Fruit fly (Drosophila melanogaster) whole organism, prepupa: ENCODE measurements around the gene polybromo.

Experiments
- Blimp-1 ChIP-seq: fragments of 200-800 bp; sonication (Bioruptor generic); optimal IDR thresholded peaks from 3 replicates; lab custom pipeline; 2017; ENCODE audit warnings: missing biosample characterization, missing genetic modification characterization, mild to moderate bottlenecking, moderate library complexity, missing genetic modification reagents
- CG10631 ChIP-seq: fragments of 200-800 bp; sonication (Bioruptor generic); optimal IDR thresholded peaks from 2 replicates; lab custom pipeline; 2016; ENCODE audit warnings: missing biosample characterization, missing genetic modification characterization
- CG11294 ChIP-seq: fragments of 200-800 bp; sonication (Bioruptor generic); IDR thresholded peaks from 2 replicates; pipeline ENCODE4 v1.3.6; 2022; ENCODE audit warnings: missing biosample characterization, missing genetic modification characterization
- CG11762 ChIP-seq: fragments of 200-800 bp; sonication (Bioruptor generic); optimal IDR thresholded peaks from 3 replicates; lab custom pipeline; 2016; ENCODE audit warnings: missing biosample characterization, missing genetic modification characterization; ENCODE audit not compliant: insufficient read depth
- CG15336 ChIP-seq: fragments of 200-800 bp; sonication (Bioruptor generic); IDR thresholded peaks from 2 replicates; pipeline ENCODE4 v1.3.6; 2022; ENCODE audit warnings: missing biosample characterization, missing genetic modification characterization
- CG1621 ChIP-seq: fragments of 200-800 bp; sonication (Bioruptor generic); optimal IDR thresholded peaks from 3 replicates; lab custom pipeline; 2018; ENCODE audit warnings: missing biosample characterization, mild to moderate bottlenecking, missing genetic modification characterization
- CG16779 ChIP-seq: fragments of 200-800 bp; sonication (Bioruptor generic); optimal IDR thresholded peaks from 3 replicates; lab custom pipeline; 2017; ENCODE audit warnings: missing biosample characterization, mild to moderate bottlenecking, missing genetic modification characterization
- CG3032 ChIP-seq: fragments of 200-800 bp; optimal IDR thresholded peaks from 2 replicates; lab custom pipeline; 2019; ENCODE audit warnings: missing biosample characterization, mild to moderate bottlenecking, missing genetic modification characterization, moderate library complexity
- CG32006 ChIP-seq: fragments of 200-800 bp; sonication (Bioruptor generic); optimal IDR thresholded peaks from 3 replicates; lab custom pipeline; 2017; ENCODE audit warnings: missing biosample characterization, mild to moderate bottlenecking, missing genetic modification characterization
- CG4318 ChIP-seq: fragments of 200-800 bp; sonication (Bioruptor generic); optimal IDR thresholded peaks from 3 replicates; lab custom pipeline; 2017; ENCODE audit warnings: missing biosample characterization, mild to moderate bottlenecking, missing genetic modification characterization
- CG6276 ChIP-seq: fragments of 200-800 bp; sonication (Bioruptor generic); optimal IDR thresholded peaks from 2 replicates; lab custom pipeline; 2017; ENCODE audit warnings: missing biosample characterization, mild to moderate bottlenecking, missing genetic modification characterization
- CG6792 ChIP-seq: fragments of 200-800 bp; sonication (Bioruptor generic); optimal IDR thresholded peaks from 3 replicates; lab custom pipeline; 2016; ENCODE audit warnings: missing biosample characterization, missing genetic modification characterization
- CG6808 ChIP-seq: fragments of 200-800 bp; sonication (Bioruptor generic); optimal IDR thresholded peaks from 3 replicates; lab custom pipeline; 2017; ENCODE audit warnings: missing biosample characterization, missing genetic modification characterization, mild to moderate bottlenecking, moderate library complexity, missing genetic modification reagents
- CG8119 ChIP-seq: fragments of 200-800 bp; sonication (Bioruptor generic); IDR thresholded peaks from 3 replicates; pipeline ENCODE4 v1.3.6; 2022; ENCODE audit warnings: missing biosample characterization, missing genetic modification characterization
- CG8319 ChIP-seq: fragments of 200-800 bp; sonication (Bioruptor generic); optimal IDR thresholded peaks from 3 replicates; lab custom pipeline; 2016; ENCODE audit warnings: missing biosample characterization, missing genetic modification characterization
- CG8632 ChIP-seq: fragments of 200-800 bp; sonication (Bioruptor generic); optimal IDR thresholded peaks from 3 replicates; lab custom pipeline; 2016; ENCODE audit warnings: missing biosample characterization, missing genetic modification characterization
- CG9139 ChIP-seq: fragments of 200-800 bp; sonication (Bioruptor generic); optimal IDR thresholded peaks from 3 replicates; lab custom pipeline; 2017; ENCODE audit warnings: missing biosample characterization, mild to moderate bottlenecking, missing genetic modification characterization
- Eip75B ChIP-seq: fragments of 200-800 bp; sonication (Bioruptor generic); optimal IDR thresholded peaks from 3 replicates; lab custom pipeline; 2016; ENCODE audit warnings: missing biosample characterization, missing genetic modification characterization
- Eip78C ChIP-seq: fragments of 200-800 bp; sonication (Bioruptor generic); peaks from one replicate; lab custom pipeline; 2016; ENCODE audit warnings: missing biosample characterization, missing genetic modification characterization
- Eip93F ChIP-seq: fragments of 200-800 bp; sonication (Bioruptor generic); optimal IDR thresholded peaks from 2 replicates; lab custom pipeline; 2016; ENCODE audit warnings: missing biosample characterization, mild to moderate bottlenecking, missing genetic modification characterization
- Ets21C ChIP-seq: fragments of 200-800 bp; sonication (Bioruptor generic); optimal IDR thresholded peaks from 3 replicates; lab custom pipeline; 2016; ENCODE audit warnings: missing biosample characterization, missing genetic modification characterization
- Ets96B ChIP-seq: fragments of 200-800 bp; optimal IDR thresholded peaks from 2 replicates; lab custom pipeline; 2019; ENCODE audit warnings: missing biosample characterization, mild to moderate bottlenecking, missing genetic modification characterization, moderate library complexity
- Gug ChIP-seq: fragments of 200-800 bp; sonication (Bioruptor generic); IDR thresholded peaks from 2 replicates; pipeline ENCODE4 v1.3.6; 2022; ENCODE audit warnings: missing biosample characterization, missing genetic modification characterization
- Hr39 ChIP-seq: fragments of 200-800 bp; sonication (Bioruptor generic); optimal IDR thresholded peaks from 2 replicates; lab custom pipeline; 2016; ENCODE audit warnings: missing biosample characterization, missing genetic modification characterization
- Hr4 ChIP-seq: fragments of 200-800 bp; sonication (Bioruptor generic); optimal IDR thresholded peaks from 3 replicates; lab custom pipeline; 2016; ENCODE audit warnings: missing biosample characterization, missing genetic modification characterization
- Lpt ChIP-seq: fragments of 200-800 bp; sonication (Bioruptor generic); optimal IDR thresholded peaks from 3 replicates; lab custom pipeline; 2016; ENCODE audit warnings: missing biosample characterization, missing genetic modification characterization
- OdsH ChIP-seq: fragments of 200-800 bp; sonication (Bioruptor generic); optimal IDR thresholded peaks from 3 replicates; lab custom pipeline; 2016; ENCODE audit warnings: missing biosample characterization, missing genetic modification characterization
- Smox ChIP-seq: fragments of 200-800 bp; sonication (Bioruptor generic); optimal IDR thresholded peaks from 3 replicates; lab custom pipeline; 2016; ENCODE audit warnings: missing biosample characterization, missing genetic modification characterization
- Sox102F ChIP-seq: fragments of 200-800 bp; sonication (Bioruptor generic); optimal IDR thresholded peaks from 2 replicates; lab custom pipeline; 2016; ENCODE audit warnings: missing biosample characterization, mild to moderate bottlenecking, missing genetic modification characterization
- Sox14 ChIP-seq: fragments of 200-800 bp; sonication (Bioruptor generic); optimal IDR thresholded peaks from 3 replicates; lab custom pipeline; 2016; ENCODE audit warnings: missing biosample characterization, missing genetic modification characterization
- achi ChIP-seq: fragments of 200-800 bp; sonication (Bioruptor generic); optimal IDR thresholded peaks from 3 replicates; lab custom pipeline; 2016; ENCODE audit warnings: missing biosample characterization, missing genetic modification characterization
- acj6 ChIP-seq: fragments of 200-800 bp; sonication (Bioruptor generic); optimal IDR thresholded peaks from 3 replicates; lab custom pipeline; 2016; ENCODE audit warnings: missing biosample characterization, missing genetic modification characterization
- cyc ChIP-seq: fragments of 200-800 bp; sonication (Bioruptor generic); optimal IDR thresholded peaks from 3 replicates; lab custom pipeline; 2016; ENCODE audit warnings: missing biosample characterization, missing genetic modification characterization
- dac ChIP-seq: fragments of 200-800 bp; sonication (Bioruptor generic); optimal IDR thresholded peaks from 2 replicates; lab custom pipeline; 2017; ENCODE audit warnings: missing biosample characterization, mild to moderate bottlenecking, missing genetic modification characterization
- dsx ChIP-seq: fragments of 200-800 bp; optimal IDR thresholded peaks from 3 replicates; lab custom pipeline; 2019; ENCODE audit warnings: missing biosample characterization, mild to moderate bottlenecking, missing genetic modification characterization, moderate library complexity; ENCODE audit not compliant: poor library complexity, severe bottlenecking
- eg ChIP-seq: fragments of 200-800 bp; sonication (Bioruptor generic); IDR thresholded peaks from 3 replicates; pipeline ENCODE4 v1.3.6; 2022; ENCODE audit warnings: missing biosample characterization, missing genetic modification characterization
- esn ChIP-seq: fragments of 200-800 bp; sonication (Bioruptor generic); optimal IDR thresholded peaks from 2 replicates; lab custom pipeline; 2016; ENCODE audit warnings: missing biosample characterization, mild to moderate bottlenecking, missing genetic modification characterization, moderate library complexity
- net ChIP-seq: fragments of 200-800 bp; sonication (Bioruptor generic); optimal IDR thresholded peaks from 3 replicates; lab custom pipeline; 2016; ENCODE audit warnings: missing biosample characterization, missing genetic modification characterization
- pdm3 ChIP-seq: fragments of 200-800 bp; sonication (Bioruptor generic); optimal IDR thresholded peaks from 3 replicates; lab custom pipeline; 2016; ENCODE audit warnings: missing biosample characterization, missing genetic modification characterization
- salr ChIP-seq, 2 experiments: fragments of 200-800 bp; sonication (Bioruptor generic); optimal IDR thresholded peaks; 3 replicates each; lab custom pipeline; 2016 to 2018; ENCODE audit warnings: missing biosample characterization in 2 of 2, missing genetic modification characterization in 2 of 2, mild to moderate bottlenecking in 1 of 2
- spab ChIP-seq: fragments of 200-800 bp; sonication (Bioruptor generic); optimal IDR thresholded peaks from 2 replicates; lab custom pipeline; 2017; ENCODE audit warnings: missing biosample characterization, mild to moderate bottlenecking, missing genetic modification characterization, missing genetic modification reagents
- ss ChIP-seq, 2 experiments: fragments of 200-800 bp; sonication (Bioruptor generic); optimal IDR thresholded peaks; 2 replicates in 1 of 2; 3 replicates in 1 of 2; lab custom pipeline; 2017 to 2018; ENCODE audit warnings: mild to moderate bottlenecking in 2 of 2, missing biosample characterization in 2 of 2, missing genetic modification characterization in 2 of 2, moderate library complexity in 1 of 2
- svp ChIP-seq: fragments of 200-800 bp; sonication (Bioruptor generic); peaks from one replicate; lab custom pipeline; 2016; ENCODE audit warnings: missing biosample characterization, missing genetic modification characterization
- vri ChIP-seq: fragments of 200-800 bp; sonication (Bioruptor generic); optimal IDR thresholded peaks from 3 replicates; lab custom pipeline; 2016; ENCODE audit warnings: missing biosample characterization, mild to moderate bottlenecking, missing genetic modification characterization

Gene polybromo

dm6 chr3R:24787042-24787565, 18.0 kb downstream of the polybromo start, which contains the start of gene CG5805 (continued):
- peak; percentile 23 for TF ChIP-seq CG8632 (GFP tag; lab: Kevin White, UChicago)
- no peak for TF ChIP-seq dsx (GFP tag; lab: Kevin White, UChicago)
- TF ChIP-seq acj6 (GFP tag; lab: Kevin White, UChicago): peak; percentile 58
- no peak for TF ChIP-seq Lpt
- peak; percentile 16 for TF ChIP-seq CG32006 (GFP tag; lab: Kevin White, UChicago)
- peak; percentile 45 for TF ChIP-seq Ets21C (GFP tag; lab: Kevin White, UChicago)
- peak; percentile 59 for TF ChIP-seq Sox14
- peak; percentile 31 for TF ChIP-seq Sox102F (GFP tag; lab: Kevin White, UChicago)
- peak; percentile 15 for TF ChIP-seq CG6808
- peak in 1 of 2 experiments; percentile 29 for TF ChIP-seq ss (GFP tag; optimal IDR thresholded peaks at IDR 0.05; lab: Kevin White, UChicago)
- no peak for TF ChIP-seq CG8119
- TF ChIP-seq Gug (GFP tag; lab: Robert Waterston, UW): no peak
- no peak for TF ChIP-seq CG11294 (GFP tag; lab: Robert Waterston, UW)

- no peak for TF ChIP-seq CG11762
- TF ChIP-seq Eip78C (GFP tag; lab: Kevin White, UChicago): peak; percentile 35
- no peak for TF ChIP-seq Eip93F (GFP tag; lab: Kevin White, UChicago)
- peak; percentile 67 for TF ChIP-seq svp (GFP tag; lab: Kevin White, UChicago)
- TF ChIP-seq ss (GFP tag; optimal IDR thresholded peaks at IDR 0.05; lab: Kevin White, UChicago): no peak
- peak; percentile 7; the same call in 1 of the 3 replicates for TF ChIP-seq eg (GFP tag; lab: Robert Waterston, UW)
- TF ChIP-seq CG32006 (GFP tag; lab: Kevin White, UChicago): no peak
- TF ChIP-seq achi (GFP tag; lab: Kevin White, UChicago): no peak
Measured at dm6 chr3R:24778218-24778739, 26.8 kb downstream of the polybromo start.

- TF ChIP-seq net (GFP tag; lab: Kevin White, UChicago) (peak; percentile 3), CG8632 (GFP tag; lab: Kevin White, UChicago) (no peak), CG10631 (GFP tag; lab: Kevin White, UChicago) (no peak), esn (GFP tag; lab: Kevin White, UChicago) (no peak), Ets96B (no peak), Sox14 (no peak), CG32006 (GFP tag; lab: Kevin White, UChicago) (peak; percentile 84), CG8319 (GFP tag; lab: Kevin White, UChicago) (no peak), CG1621 (tag; lab: Kevin White, UChicago) (no peak), spab (GFP tag; lab: Kevin White, UChicago) (no peak), Ets21C (GFP tag; lab: Kevin White, UChicago) (no peak), CG4318 (GFP tag; lab: Kevin White, UChicago) (peak; percentile 70), Eip75B (GFP tag; lab: Kevin White, UChicago) (no peak), CG3032 (tag; lab: Kevin White, UChicago) (no peak), Lpt (peak; percentile 12), CG6792 (GFP tag; lab: Kevin White, UChicago) (no peak), vri (GFP tag; lab: Kevin White, UChicago) (no peak), acj6 (GFP tag; lab: Kevin White, UChicago) (no peak), Sox102F (GFP tag; lab: Kevin White, UChicago) (no peak), CG16779 (tag; lab: Kevin White, UChicago) (no peak), Hr4 (GFP tag; lab: Kevin White, UChicago) (peak; percentile 89), Eip78C (GFP tag; lab: Kevin White, UChicago) (peak; percentile 80), CG6276 (GFP tag; lab: Kevin White, UChicago) (no peak), CG8119 (peak; percentile 77), Smox (GFP tag; lab: Kevin White, UChicago) (no peak), achi (GFP tag; lab: Kevin White, UChicago) (peak; percentile 12), Hr39 (GFP tag; lab: Kevin White, UChicago) (no peak), OdsH (GFP tag; lab: Kevin White, UChicago) (peak; percentile 20), svp (GFP tag; lab: Kevin White, UChicago) (peak; percentile 32), cyc (GFP tag; lab: Kevin White, UChicago) (no peak), CG9139 (GFP tag; lab: Kevin White, UChicago) (no peak), pdm3 (peak; percentile 5), salr (GFP tag; optimal IDR thresholded peaks at IDR 0.05; lab: Kevin White, UChicago) (no peak), CG6808 (no peak), CG11762 (no peak), dac (no peak), ss (GFP tag; optimal IDR thresholded peaks at IDR 0.05; lab: Kevin White, UChicago) (no peak), Eip93F (GFP tag; lab: Kevin White, UChicago) (no peak), Blimp-1 (no peak), CG11294 (GFP tag; lab: Robert Waterston, UW) (no peak), CG15336 (GFP tag; lab: Robert Waterston, UW) (peak; percentile 59; the same call in 1 of the 2 replicates)
Measured at dm6 chr3R:24777101-24777500, 28.0 kb downstream of the polybromo start.
